Worm (Caenorhabditis elegans) whole organism, L3 larva: ENCODE data around the gene F39F10.4.

Source experiments
- R02D3.7 ChIP-seq: fragments of 150-350 bp; optimal IDR thresholded peaks from 2 replicates; lab custom pipeline; 2014; ENCODE audit warnings: missing biosample characterization, missing genetic modification characterization
- aly-2 ChIP-seq: fragments of 150-350 bp; optimal IDR thresholded peaks from 2 replicates; lab custom pipeline; 2014; ENCODE audit warnings: missing biosample characterization, missing genetic modification characterization
- ceh-16 ChIP-seq: sonication (generic microtip); optimal IDR thresholded peaks from 2 replicates; lab custom pipeline; 2017; ENCODE audit warnings: missing biosample characterization, missing genetic modification characterization
- elt-2 ChIP-seq: sonication (generic microtip); optimal IDR thresholded peaks from 2 replicates; lab custom pipeline; 2016; ENCODE audit warnings: missing genetic modification reagents, mild to moderate bottlenecking, missing genetic modification characterization, missing compliant biosample characterization
- fkh-10 ChIP-seq: sonication (generic microtip); optimal IDR thresholded peaks from 2 replicates; lab custom pipeline; 2017; ENCODE audit warnings: missing biosample characterization, missing genetic modification reagents, missing genetic modification characterization
- fos-1 ChIP-seq: fragments of 150-350 bp; optimal IDR thresholded peaks from 2 replicates; lab custom pipeline; 2014; ENCODE audit warnings: missing biosample characterization, missing genetic modification characterization
- nhr-11 ChIP-seq: fragments of 150-350 bp; optimal IDR thresholded peaks from 2 replicates; lab custom pipeline; 2014; ENCODE audit warnings: missing biosample characterization, missing genetic modification characterization
- nhr-28 ChIP-seq: fragments of 150-350 bp; optimal IDR thresholded peaks from 2 replicates; lab custom pipeline; 2014; ENCODE audit warnings: missing biosample characterization, missing genetic modification characterization
- nhr-77 ChIP-seq: fragments of 150-350 bp; optimal IDR thresholded peaks from 2 replicates; lab custom pipeline; 2014; ENCODE audit warnings: missing biosample characterization, missing genetic modification characterization
- pha-4 ChIP-seq: fragments of 150-350 bp; optimal IDR thresholded peaks from 2 replicates; lab custom pipeline; 2014; ENCODE audit warnings: missing biosample characterization, missing genetic modification reagents, missing genetic modification characterization
- snpc-4 ChIP-seq: fragments of 150-350 bp; optimal IDR thresholded peaks from 2 replicates; lab custom pipeline; 2014; ENCODE audit warnings: missing biosample characterization, missing genetic modification characterization
- ztf-11 ChIP-seq: fragments of 150-350 bp; optimal IDR thresholded peaks from 2 replicates; lab custom pipeline; 2014; ENCODE audit warnings: missing biosample characterization, missing genetic modification characterization

DNA sequence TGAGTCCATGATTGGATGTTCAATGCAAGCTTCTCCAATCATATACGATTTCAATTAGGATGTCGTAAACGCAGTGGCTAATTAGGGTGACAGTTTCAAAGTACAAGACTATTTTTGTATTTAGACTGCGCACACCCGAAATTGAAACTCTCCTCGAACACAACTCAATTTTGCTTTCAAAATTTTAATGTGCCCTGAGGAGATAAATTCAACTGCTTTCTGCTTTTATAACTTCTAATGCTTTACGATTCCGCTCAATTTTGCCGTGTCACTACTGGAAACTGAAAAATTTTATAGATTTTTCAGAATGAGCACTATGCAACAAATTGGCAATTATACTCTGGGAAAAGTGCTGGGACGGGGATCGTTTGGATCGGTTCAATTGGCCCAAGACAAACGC lies 8.9 kb downstream of the F39F10.4 start, which contains the start of gene F39F10.2:
- no peak for TF ChIP-seq aly-2 (tag; lab: Kevin White, UChicago)
- no peak for TF ChIP-seq elt-2 (tag; lab: Kevin White, UChicago)
- no peak for TF ChIP-seq ceh-16 (tag; lab: Kevin White, UChicago)
- TF ChIP-seq nhr-77 (tag; lab: Kevin White, UChicago): no peak
- no peak for TF ChIP-seq fkh-10
- no peak for TF ChIP-seq snpc-4
- no peak for TF ChIP-seq R02D3.7 (tag; lab: Kevin White, UChicago)
- TF ChIP-seq ztf-11 (tag; lab: Kevin White, UChicago): no peak
- no peak for TF ChIP-seq nhr-28
- no peak for TF ChIP-seq fos-1 (tag; lab: Kevin White, UChicago)
- no peak for TF ChIP-seq nhr-11 (tag; lab: Kevin White, UChicago)
- TF ChIP-seq pha-4 (tag; lab: Kevin White, UChicago): no peak
